Fruit fly (Drosophila melanogaster) whole organism, embryonic: ENCODE results near the gene Jhbp1.
A peak's percentile ranks its signal among the peaks of the same experiment; 100 is the strongest.

Source experiments
- Atf-2 ChIP-seq: fragments of 200-800 bp; sonication (Bioruptor generic); optimal IDR thresholded peaks from 2 replicates; lab custom pipeline; 2016; ENCODE audit warnings: missing biosample characterization, missing genetic modification characterization
- CG10431 ChIP-seq: fragments of 200-800 bp; sonication (Bioruptor generic); optimal IDR thresholded peaks from 3 replicates; lab custom pipeline; 2018; ENCODE audit warnings: missing biosample characterization, mild to moderate bottlenecking, missing genetic modification characterization
- CG10654 ChIP-seq: fragments of 200-800 bp; sonication (Bioruptor generic); optimal IDR thresholded peaks from 2 replicates; lab custom pipeline; 2016; ENCODE audit warnings: missing biosample characterization, missing genetic modification characterization
- CG11398 ChIP-seq: fragments of 200-800 bp; sonication (Bioruptor generic); optimal IDR thresholded peaks from 2 replicates; lab custom pipeline; 2016; ENCODE audit warnings: missing biosample characterization, missing genetic modification characterization
- CG11723 ChIP-seq: fragments of 200-800 bp; sonication (Bioruptor generic); optimal IDR thresholded peaks from 2 replicates; lab custom pipeline; 2017; ENCODE audit warnings: missing biosample characterization, mild to moderate bottlenecking, missing genetic modification characterization
- CG1233 ChIP-seq: fragments of 200-800 bp; sonication (Bioruptor generic); optimal IDR thresholded peaks from 4 replicates; lab custom pipeline; 2018; ENCODE audit warnings: missing biosample characterization, mild to moderate bottlenecking, missing genetic modification characterization
- CG13424 ChIP-seq: fragments of 200-800 bp; sonication (Bioruptor generic); optimal IDR thresholded peaks from 2 replicates; lab custom pipeline; 2019; ENCODE audit warnings: missing biosample characterization, mild to moderate bottlenecking, missing genetic modification characterization, moderate library complexity
- CG15011 ChIP-seq: fragments of 200-800 bp; sonication (Bioruptor generic); optimal IDR thresholded peaks from 3 replicates; lab custom pipeline; 2018; ENCODE audit warnings: missing biosample characterization, mild to moderate bottlenecking, missing genetic modification characterization
- CG15696 ChIP-seq: fragments of 200-800 bp; sonication (Bioruptor generic); optimal IDR thresholded peaks from 2 replicates; lab custom pipeline; 2019; ENCODE audit warnings: missing biosample characterization, mild to moderate bottlenecking, missing genetic modification characterization, moderate library complexity
- CG16815 ChIP-seq: fragments of 200-800 bp; sonication (Bioruptor generic); optimal IDR thresholded peaks from 3 replicates; lab custom pipeline; 2017; ENCODE audit warnings: missing biosample characterization, mild to moderate bottlenecking, missing genetic modification characterization
- CG17186 ChIP-seq: fragments of 200-800 bp; sonication (Bioruptor generic); optimal IDR thresholded peaks from 3 replicates; lab custom pipeline; 2017; ENCODE audit warnings: missing biosample characterization, missing genetic modification reagents, missing genetic modification characterization
- CG17829 ChIP-seq: fragments of 200-800 bp; optimal IDR thresholded peaks from 2 replicates; lab custom pipeline; 2019; ENCODE audit warnings: missing biosample characterization, mild to moderate bottlenecking, missing genetic modification characterization, moderate library complexity
- CG18599 ChIP-seq: fragments of 200-800 bp; sonication (Bioruptor generic); optimal IDR thresholded peaks from 3 replicates; lab custom pipeline; 2017; ENCODE audit warnings: missing biosample characterization, missing genetic modification characterization, mild to moderate bottlenecking, moderate library complexity, missing genetic modification reagents
- CG2202 ChIP-seq: fragments of 200-800 bp; sonication (Bioruptor generic); optimal IDR thresholded peaks from 2 replicates; lab custom pipeline; 2018; ENCODE audit warnings: missing biosample characterization, mild to moderate bottlenecking, missing genetic modification characterization
- CG2678 ChIP-seq: fragments of 200-800 bp; sonication (Bioruptor generic); optimal IDR thresholded peaks from 3 replicates; lab custom pipeline; 2019; ENCODE audit warnings: missing biosample characterization, mild to moderate bottlenecking, missing genetic modification characterization, moderate library complexity
- CG31365 ChIP-seq: fragments of 200-800 bp; sonication (Bioruptor generic); optimal IDR thresholded peaks from 2 replicates; lab custom pipeline; 2018; ENCODE audit warnings: missing biosample characterization, mild to moderate bottlenecking, missing genetic modification characterization
- CG4328 ChIP-seq: fragments of 200-800 bp; sonication (Bioruptor generic); optimal IDR thresholded peaks from 3 replicates; lab custom pipeline; 2017; ENCODE audit warnings: missing biosample characterization, missing genetic modification reagents, missing genetic modification characterization
- CG43689 ChIP-seq: fragments of 200-800 bp; sonication (Bioruptor generic); IDR thresholded peaks from 2 replicates; pipeline ENCODE4 v1.3.6; 2022; ENCODE audit warnings: missing biosample characterization, missing genetic modification characterization
- CG4820 ChIP-seq: fragments of 200-800 bp; sonication (Bioruptor generic); optimal IDR thresholded peaks from 3 replicates; lab custom pipeline; 2016; ENCODE audit warnings: missing biosample characterization, missing genetic modification characterization
- CG6654 ChIP-seq: fragments of 200-800 bp; sonication (Bioruptor generic); optimal IDR thresholded peaks from 2 replicates; lab custom pipeline; 2017; ENCODE audit warnings: missing biosample characterization, mild to moderate bottlenecking, missing genetic modification characterization
- CG8290 ChIP-seq, 3 experiments: fragments of 200-800 bp; sonication (Bioruptor generic); optimal IDR thresholded peaks; 2 replicates each; lab custom pipeline; 2016 to 2019; ENCODE audit warnings: missing biosample characterization in 3 of 3, missing genetic modification characterization in 3 of 3, mild to moderate bottlenecking in 2 of 3, moderate library complexity in 1 of 3
- CG8359 ChIP-seq: fragments of 200-800 bp; sonication (Bioruptor generic); optimal IDR thresholded peaks from 2 replicates; lab custom pipeline; 2017; ENCODE audit warnings: missing biosample characterization, mild to moderate bottlenecking, missing genetic modification characterization, borderline replicate concordance
- CG8478 ChIP-seq: fragments of >200 bp; optimal IDR thresholded peaks from 2 replicates; lab custom pipeline; 2018
- CG9727 ChIP-seq: fragments of 200-800 bp; sonication (Bioruptor generic); optimal IDR thresholded peaks from 3 replicates; lab custom pipeline; 2017; ENCODE audit warnings: missing biosample characterization, mild to moderate bottlenecking, missing genetic modification characterization
- CG9797 ChIP-seq: fragments of 200-800 bp; sonication (Bioruptor generic); optimal IDR thresholded peaks from 3 replicates; lab custom pipeline; 2018; ENCODE audit warnings: missing biosample characterization, mild to moderate bottlenecking, missing genetic modification characterization
- Dbx ChIP-seq: fragments of 200-800 bp; sonication (Bioruptor generic); IDR thresholded peaks from 3 replicates; pipeline ENCODE4 v1.3.6; 2022; ENCODE audit warnings: missing biosample characterization, missing genetic modification characterization
- Fer3 ChIP-seq: fragments of 200-800 bp; sonication (Bioruptor generic); optimal IDR thresholded peaks from 2 replicates; lab custom pipeline; 2018; ENCODE audit warnings: missing biosample characterization, mild to moderate bottlenecking, missing genetic modification characterization, moderate library complexity
- HLHmδ ChIP-seq: fragments of 200-800 bp; sonication (Bioruptor generic); optimal IDR thresholded peaks from 2 replicates; lab custom pipeline; 2018; ENCODE audit warnings: missing biosample characterization, mild to moderate bottlenecking, missing genetic modification characterization, moderate library complexity
- Hr3 ChIP-seq: fragments of 200-800 bp; sonication (Bioruptor generic); optimal IDR thresholded peaks from 3 replicates; lab custom pipeline; 2016; ENCODE audit warnings: missing biosample characterization, missing genetic modification characterization
- Lhr ChIP-seq: fragments of 200-800 bp; sonication (Bioruptor generic); optimal IDR thresholded peaks from 3 replicates; lab custom pipeline; 2017; ENCODE audit warnings: mild to moderate bottlenecking, missing biosample characterization, missing genetic modification reagents, missing genetic modification characterization
- PHDP ChIP-seq: fragments of 200-800 bp; sonication (Bioruptor generic); optimal IDR thresholded peaks from 3 replicates; lab custom pipeline; 2018; ENCODE audit warnings: missing biosample characterization, mild to moderate bottlenecking, missing genetic modification characterization, moderate library complexity
- Six4 ChIP-seq: fragments of 200-800 bp; sonication (Bioruptor generic); optimal IDR thresholded peaks from 2 replicates; lab custom pipeline; 2016; ENCODE audit warnings: missing biosample characterization, missing genetic modification characterization
- Sox102F ChIP-seq: fragments of 200-800 bp; sonication (Bioruptor generic); optimal IDR thresholded peaks from 2 replicates; lab custom pipeline; 2018; ENCODE audit warnings: missing biosample characterization, mild to moderate bottlenecking, missing genetic modification characterization, moderate library complexity
- Spps ChIP-seq: fragments of 200-800 bp; sonication (Bioruptor generic); optimal IDR thresholded peaks from 2 replicates; lab custom pipeline; 2018; ENCODE audit warnings: missing biosample characterization, mild to moderate bottlenecking, missing genetic modification characterization
- bbx ChIP-seq: fragments of 200-800 bp; sonication (Bioruptor generic); IDR thresholded peaks from 2 replicates; pipeline ENCODE4 v1.3.6; 2022; ENCODE audit warnings: missing biosample characterization, missing genetic modification characterization; ENCODE audit not compliant: partially characterized antibody
- btn ChIP-seq: fragments of 200-800 bp; sonication (Bioruptor generic); optimal IDR thresholded peaks from 2 replicates; lab custom pipeline; 2016; ENCODE audit warnings: missing biosample characterization, missing genetic modification characterization
- ci ChIP-seq: fragments of 200-800 bp; sonication (Bioruptor generic); IDR thresholded peaks from 3 replicates; pipeline ENCODE4 v1.3.6; 2022; ENCODE audit warnings: missing biosample characterization, missing genetic modification characterization
- dpn ChIP-seq, 2 experiments: fragments of 200-800 bp; sonication (Bioruptor generic); optimal IDR thresholded peaks; 3 replicates each; lab custom pipeline; 2016; ENCODE audit warnings: missing biosample characterization in 2 of 2, missing genetic modification characterization in 2 of 2
- ems ChIP-seq: fragments of 200-800 bp; sonication (Bioruptor generic); optimal IDR thresholded peaks from 3 replicates; lab custom pipeline; 2016; ENCODE audit warnings: missing biosample characterization, missing genetic modification characterization
- ind ChIP-seq: fragments of 200-800 bp; sonication (Bioruptor generic); optimal IDR thresholded peaks from 3 replicates; lab custom pipeline; 2016; ENCODE audit warnings: missing biosample characterization, missing genetic modification characterization
- ken ChIP-seq: fragments of 200-800 bp; sonication (Bioruptor generic); IDR thresholded peaks from 3 replicates; pipeline ENCODE4 v1.3.6; 2022; ENCODE audit warnings: missing biosample characterization, missing genetic modification characterization
- lilli ChIP-seq: fragments of 200-800 bp; sonication (Bioruptor generic); optimal IDR thresholded peaks from 3 replicates; lab custom pipeline; 2016; ENCODE audit warnings: missing biosample characterization, missing genetic modification characterization
- lmd ChIP-seq: fragments of 200-800 bp; sonication (Bioruptor generic); IDR thresholded peaks from 2 replicates; pipeline ENCODE4 v1.3.6; 2022; ENCODE audit warnings: missing biosample characterization, missing genetic modification characterization
- p53 ChIP-seq: fragments of 200-800 bp; sonication (Bioruptor generic); optimal IDR thresholded peaks from 2 replicates; lab custom pipeline; 2016; ENCODE audit warnings: missing biosample characterization, missing genetic modification characterization
- peb ChIP-seq: fragments of 200-800 bp; sonication (Bioruptor generic); IDR thresholded peaks from 2 replicates; pipeline ENCODE4 v1.3.6; 2022; ENCODE audit warnings: missing biosample characterization, missing genetic modification characterization
- sens-2 ChIP-seq: fragments of 200-800 bp; sonication (Bioruptor generic); IDR thresholded peaks from 2 replicates; pipeline ENCODE4 v1.3.6; 2022; ENCODE audit warnings: missing biosample characterization, missing genetic modification characterization
- wek ChIP-seq: fragments of 200-800 bp; sonication (Bioruptor generic); optimal IDR thresholded peaks from 3 replicates; lab custom pipeline; 2018; ENCODE audit warnings: missing biosample characterization, mild to moderate bottlenecking, missing genetic modification characterization, moderate library complexity
- zf30C ChIP-seq: fragments of 200-800 bp; sonication (Bioruptor generic); optimal IDR thresholded peaks from 3 replicates; lab custom pipeline; 2018; ENCODE audit warnings: missing biosample characterization, mild to moderate bottlenecking, missing genetic modification characterization

The Jhbp1 gene

dm6 chr3R:4989150-4990017, 24.1 kb downstream of the Jhbp1 start (continued):
- peak; percentile 25 for TF ChIP-seq HLHmδ (GFP tag; lab: Kevin White, UChicago)
- TF ChIP-seq Dbx (GFP tag; lab: Robert Waterston, UW): no peak
- no peak for TF ChIP-seq CG31365
- TF ChIP-seq ind (GFP tag; lab: Kevin White, UChicago): peak; percentile 27
- TF ChIP-seq ken (GFP tag; lab: Robert Waterston, UW): no peak
- peak; percentile 24 for TF ChIP-seq CG18599 (GFP tag; lab: Kevin White, UChicago)
- TF ChIP-seq CG17186 (GFP tag; lab: Kevin White, UChicago): peak; percentile 19
- peak; percentile 82 for TF ChIP-seq CG15696 (tag; lab: Kevin White, UChicago)
- peak; percentile 40 for TF ChIP-seq Spps (tag; lab: Kevin White, UChicago)
- TF ChIP-seq Six4 (GFP tag; lab: Kevin White, UChicago): peak; percentile 61
- peak; percentile 39 for TF ChIP-seq p53 (GFP tag; lab: Kevin White, UChicago)
- peak; percentile 22 for TF ChIP-seq CG15011 (GFP tag; lab: Kevin White, UChicago)
- TF ChIP-seq CG9797 (GFP tag; lab: Kevin White, UChicago): no peak
- peak; percentile 38 for TF ChIP-seq Lhr (GFP tag; lab: Kevin White, UChicago)
- TF ChIP-seq ems (GFP tag; lab: Kevin White, UChicago): peak; percentile 17
- no peak for TF ChIP-seq CG10431 (GFP tag; lab: Kevin White, UChicago)
- TF ChIP-seq CG6654: peak; percentile 16
- TF ChIP-seq sens-2 (GFP tag; lab: Robert Waterston, UW): peak; percentile 37; the same call in 1 of the 2 replicates
- TF ChIP-seq CG8478 (lab: Kevin White, UChicago): no peak
- TF ChIP-seq lmd (GFP tag; lab: Robert Waterston, UW): 0 out of 2 replicates have a peak, but pooled peaks have one; percentile 37
- TF ChIP-seq wek (GFP tag; lab: Kevin White, UChicago): no peak
- peak; percentile 18 for TF ChIP-seq Hr3 (GFP tag; lab: Kevin White, UChicago)
- TF ChIP-seq CG1233: peak; percentile 30
- no peak for TF ChIP-seq ci
- peak; percentile 88 for TF ChIP-seq zf30C
- TF ChIP-seq CG10654 (GFP tag; lab: Kevin White, UChicago): peak; percentile 36
- TF ChIP-seq CG13424 (tag; lab: Kevin White, UChicago): peak; percentile 38
- peak; percentile 32 for TF ChIP-seq Sox102F (GFP tag; lab: Kevin White, UChicago)
- peak; percentile 61 for TF ChIP-seq Atf-2
- TF ChIP-seq CG11398 (GFP tag; lab: Kevin White, UChicago): peak; percentile 60
- TF ChIP-seq bbx (GFP tag; lab: Robert Waterston, UW): no peak
- TF ChIP-seq CG4328 (GFP tag; lab: Kevin White, UChicago): no peak
- TF ChIP-seq CG2202 (tag; lab: Kevin White, UChicago): peak; percentile 57
- TF ChIP-seq CG9727: peak; percentile 87
- peak; percentile 69 for TF ChIP-seq CG17829 (tag; lab: Kevin White, UChicago)
- TF ChIP-seq CG8359 (GFP tag; lab: Kevin White, UChicago): peak; percentile 22
- TF ChIP-seq PHDP (tag; lab: Kevin White, UChicago): peak; percentile 35
- peak; percentile 56 for TF ChIP-seq CG4820 (GFP tag; lab: Kevin White, UChicago)
- no peak for TF ChIP-seq peb (GFP tag; lab: Robert Waterston, UW)
- TF ChIP-seq CG2678 (tag; lab: Kevin White, UChicago): peak; percentile 63
- TF ChIP-seq CG8290 (GFP tag; optimal IDR thresholded peaks at IDR 0.05; lab: Kevin White, UChicago): peak; percentile 27
- TF ChIP-seq CG8290 (tag; optimal IDR thresholded peaks at IDR 0.05; lab: Kevin White, UChicago): peak in 1 of 2 experiments; percentile 9
- peak; percentile 49 for TF ChIP-seq lilli (GFP tag; lab: Kevin White, UChicago)
- peak; percentile 29 to 46 for TF ChIP-seq dpn (GFP tag; optimal IDR thresholded peaks at IDR 0.05; lab: Kevin White, UChicago)
- TF ChIP-seq CG11723 (GFP tag; lab: Kevin White, UChicago): peak; percentile 23
- peak; percentile 80 for TF ChIP-seq CG16815 (GFP tag; lab: Kevin White, UChicago)
- no peak for TF ChIP-seq Fer3 (tag; lab: Kevin White, UChicago)
- TF ChIP-seq CG43689 (GFP tag; lab: Robert Waterston, UW): no peak
- TF ChIP-seq btn: peak; percentile 51
